Worm (Caenorhabditis elegans): ENCODE data around the gene nlp-43.

ce11 chrIII:4998956-4999425, 43.2 kb upstream of the nlp-43 start, which contains the start of gene smcr-8:
- TF ChIP-seq cog-1 (tag; optimal IDR thresholded peaks at IDR 0.05) (no peak), ztf-23 (GFP tag; IDR thresholded peaks at IDR 0.05) (no peak), ref-1 (GFP tag; conservative IDR thresholded peaks at IDR 0.05) (no peak), T22C8.4 (GFP tag; IDR thresholded peaks at IDR 0.05) (no peak), med-1 (GFP tag; optimal IDR thresholded peaks at IDR 0.05; ENCODE audit: insufficient read depth) (no peak), flt-1 (GFP tag; IDR thresholded peaks at IDR 0.05) (no peak)
